Worm (Caenorhabditis elegans) whole organism, mixed stage, embryonic: ENCODE measurements around the gene B0457.2.

Experiments used
- ces-1 ChIP-seq: fragments of 150-350 bp; optimal IDR thresholded peaks from 2 replicates; lab custom pipeline; 2014; ENCODE audit warnings: missing biosample characterization, missing genetic modification reagents, missing genetic modification characterization
- cnd-1 ChIP-seq: fragments of 200-800 bp; sonication (Bioruptor generic); optimal IDR thresholded peaks from 2 replicates; lab custom pipeline; 2018; ENCODE audit warnings: mild to moderate bottlenecking, missing genetic modification characterization, missing compliant biosample characterization
- lsy-2 ChIP-seq: fragments of 150-350 bp; optimal IDR thresholded peaks from 2 replicates; lab custom pipeline; 2014; ENCODE audit warnings: missing biosample characterization, missing genetic modification characterization
- nhr-12 ChIP-seq: fragments of 150-350 bp; optimal IDR thresholded peaks from 2 replicates; lab custom pipeline; 2014; ENCODE audit warnings: missing biosample characterization, missing genetic modification characterization
- nhr-2 ChIP-seq: fragments of 150-350 bp; optimal IDR thresholded peaks from 2 replicates; lab custom pipeline; 2014; ENCODE audit warnings: missing biosample characterization, missing genetic modification characterization
- nhr-76 ChIP-seq: sonication (generic microtip); optimal IDR thresholded peaks from 2 replicates; lab custom pipeline; 2017; ENCODE audit warnings: missing biosample characterization, missing genetic modification characterization
- snpc-4 ChIP-seq: fragments of 150-350 bp; optimal IDR thresholded peaks from 2 replicates; lab custom pipeline; 2014; ENCODE audit warnings: missing biosample characterization, missing genetic modification characterization
- unc-62 ChIP-seq: fragments of 150-350 bp; optimal IDR thresholded peaks from 2 replicates; lab custom pipeline; 2014; ENCODE audit warnings: missing biosample characterization, missing genetic modification reagents, missing genetic modification characterization

DNA sequence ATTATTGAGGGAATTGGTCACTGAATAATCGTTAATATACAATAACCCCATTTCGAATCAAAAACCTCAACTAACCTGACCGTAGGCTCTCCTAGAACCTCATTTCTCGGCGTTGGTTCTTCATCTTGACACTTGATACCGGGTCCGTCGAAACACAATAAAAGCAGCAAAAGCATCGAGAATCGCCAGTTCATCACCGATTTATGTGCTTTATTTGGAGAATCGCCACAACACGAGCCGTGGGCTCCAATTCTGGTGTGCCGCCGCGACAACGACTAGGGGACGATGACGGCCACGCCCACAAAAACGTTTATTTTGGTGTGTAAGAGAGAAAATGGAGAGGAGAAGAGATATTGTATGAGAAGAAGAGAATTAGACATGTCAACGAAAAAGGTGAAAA lies 21.0 kb upstream of the B0457.2 start, which contains the start of gene cutl-15:
- TF ChIP-seq nhr-76 (tag; lab: Kevin White, UChicago), result no peak
- TF ChIP-seq unc-62, result no peak
- no peak for TF ChIP-seq nhr-12 (tag; lab: Kevin White, UChicago)
- TF ChIP-seq lsy-2 (tag; lab: Kevin White, UChicago), result no peak
- TF ChIP-seq snpc-4 (tag; lab: Kevin White, UChicago), result no peak
- TF ChIP-seq cnd-1 (tag; lab: Kevin White, UChicago), result no peak
- TF ChIP-seq ces-1 (GFP tag; lab: Kevin White, UChicago), result no peak
- no peak for TF ChIP-seq nhr-2 (tag; lab: Kevin White, UChicago)
